Worm (Caenorhabditis elegans) whole organism, L4 larva: Measurements from ENCODE around the gene F54H12.8.

Experiments used
- ama-1 ChIP-seq: fragments of 150-350 bp; optimal IDR thresholded peaks from 2 replicates; lab custom pipeline; 2014; ENCODE audit warnings: inconsistent platforms, mixed read lengths
- dmd-9 ChIP-seq: fragments of 200-800 bp; sonication (Bioruptor generic); IDR thresholded peaks from 2 replicates; pipeline ENCODE4 v1.3.6; 2022; ENCODE audit warnings: missing genetic modification reagents, missing genetic modification characterization, missing compliant biosample characterization
- duxl-1 ChIP-seq: sonication (generic microtip); optimal IDR thresholded peaks from 2 replicates; lab custom pipeline; 2016; ENCODE audit warnings: mild to moderate bottlenecking, missing genetic modification characterization, moderate library complexity, missing compliant biosample characterization; ENCODE audit not compliant: poor library complexity
- lin-39 ChIP-seq: fragments of 150-350 bp; optimal IDR thresholded peaks from 2 replicates; lab custom pipeline; 2014; ENCODE audit warnings: missing biosample characterization, missing genetic modification reagents, missing genetic modification characterization

- no peak for TF ChIP-seq dmd-9
- TF ChIP-seq lin-39, result no peak
- no peak for TF ChIP-seq ama-1 (lab: Kevin White, UChicago)
- no peak for TF ChIP-seq duxl-1 (tag; lab: Kevin White, UChicago)
Observed at ce11 chrIII:7996353-7996752, 27.3 kb upstream of the F54H12.8 start, which contains the start of gene npr-17.
